Fruit fly (Drosophila melanogaster) whole organism, embryonic: Measurements from ENCODE around the gene CG43163.
A peak's percentile ranks its signal among the peaks of the same experiment; 100 is the strongest.

Source experiments
- B-H1 ChIP-seq: fragments of 200-800 bp; sonication (Bioruptor generic); IDR thresholded peaks from 3 replicates; pipeline ENCODE4 v1.3.6; 2022; ENCODE audit warnings: missing biosample characterization, missing genetic modification characterization
- Bdp1 ChIP-seq: fragments of 200-800 bp; sonication (Bioruptor generic); optimal IDR thresholded peaks from 3 replicates; lab custom pipeline; 2016; ENCODE audit warnings: missing biosample characterization, missing genetic modification characterization
- Bteb2 ChIP-seq: fragments of 200-800 bp; sonication (Bioruptor generic); optimal IDR thresholded peaks from 2 replicates; lab custom pipeline; 2016; ENCODE audit warnings: missing biosample characterization, missing genetic modification characterization
- CG11695 ChIP-seq: fragments of 200-800 bp; sonication (Bioruptor generic); IDR thresholded peaks from 3 replicates; pipeline ENCODE4 v1.3.6; 2022; ENCODE audit warnings: missing biosample characterization, missing genetic modification characterization
- CG1233 ChIP-seq: fragments of 200-800 bp; sonication (Bioruptor generic); optimal IDR thresholded peaks from 4 replicates; lab custom pipeline; 2018; ENCODE audit warnings: missing biosample characterization, mild to moderate bottlenecking, missing genetic modification characterization
- CG14441 ChIP-seq: fragments of 200-800 bp; sonication (Bioruptor generic); IDR thresholded peaks from 2 replicates; pipeline ENCODE4 v1.3.6; 2022; ENCODE audit warnings: missing biosample characterization, missing genetic modification characterization
- CG15514 ChIP-seq: fragments of 200-800 bp; sonication (Bioruptor generic); optimal IDR thresholded peaks from 3 replicates; lab custom pipeline; 2017; ENCODE audit warnings: missing biosample characterization, missing genetic modification characterization, mild to moderate bottlenecking, moderate library complexity, missing genetic modification reagents
- CG1603 ChIP-seq: fragments of 200-800 bp; sonication (Bioruptor generic); optimal IDR thresholded peaks from 2 replicates; lab custom pipeline; 2019; ENCODE audit warnings: missing biosample characterization, mild to moderate bottlenecking, missing genetic modification characterization, moderate library complexity
- CG16863 ChIP-seq: fragments of 200-800 bp; sonication (Bioruptor generic); optimal IDR thresholded peaks from 3 replicates; lab custom pipeline; 2016; ENCODE audit warnings: missing biosample characterization, missing genetic modification characterization
- CG18619 ChIP-seq: fragments of 200-800 bp; sonication (Bioruptor generic); optimal IDR thresholded peaks from 3 replicates; lab custom pipeline; 2017; ENCODE audit warnings: missing biosample characterization, mild to moderate bottlenecking, missing genetic modification characterization
- CG3838 ChIP-seq: fragments of 200-800 bp; sonication (Bioruptor generic); optimal IDR thresholded peaks from 3 replicates; lab custom pipeline; 2016; ENCODE audit warnings: missing biosample characterization, missing genetic modification characterization
- CG3847 ChIP-seq: fragments of 200-800 bp; sonication (Bioruptor generic); IDR thresholded peaks from 2 replicates; pipeline ENCODE4 v1.3.6; 2022; ENCODE audit warnings: missing biosample characterization, missing genetic modification characterization
- CG4424 ChIP-seq: fragments of 200-800 bp; sonication (Bioruptor generic); optimal IDR thresholded peaks from 3 replicates; lab custom pipeline; 2016; ENCODE audit warnings: missing biosample characterization, missing genetic modification characterization
- CG6175 ChIP-seq: fragments of 200-800 bp; sonication (Bioruptor generic); IDR thresholded peaks from 3 replicates; pipeline ENCODE4 v1.3.6; 2022; ENCODE audit warnings: missing biosample characterization, missing genetic modification characterization
- CG6254 ChIP-seq: fragments of 200-800 bp; sonication (Bioruptor generic); optimal IDR thresholded peaks from 3 replicates; lab custom pipeline; 2017; ENCODE audit warnings: mild to moderate bottlenecking, missing biosample characterization, missing genetic modification reagents, missing genetic modification characterization
- CG6854 ChIP-seq: fragments of 200-800 bp; sonication (Bioruptor generic); optimal IDR thresholded peaks from 3 replicates; lab custom pipeline; 2017; ENCODE audit warnings: missing biosample characterization, mild to moderate bottlenecking, missing genetic modification characterization
- CG7271 ChIP-seq: fragments of 200-800 bp; sonication (Bioruptor generic); optimal IDR thresholded peaks from 2 replicates; lab custom pipeline; 2018; ENCODE audit warnings: missing biosample characterization, mild to moderate bottlenecking, missing genetic modification characterization, moderate library complexity
- CG7839 ChIP-seq: fragments of 200-800 bp; sonication (Bioruptor generic); optimal IDR thresholded peaks from 3 replicates; lab custom pipeline; 2018; ENCODE audit warnings: missing biosample characterization, mild to moderate bottlenecking, missing genetic modification characterization, moderate library complexity
- CG8478 ChIP-seq: fragments of >200 bp; optimal IDR thresholded peaks from 2 replicates; lab custom pipeline; 2018
- Camta ChIP-seq: fragments of 200-800 bp; sonication (Bioruptor generic); optimal IDR thresholded peaks from 2 replicates; lab custom pipeline; 2016; ENCODE audit warnings: missing biosample characterization, missing genetic modification characterization
- Chrac-16 ChIP-seq: fragments of 200-800 bp; sonication (Bioruptor generic); optimal IDR thresholded peaks from 3 replicates; lab custom pipeline; 2016; ENCODE audit warnings: missing biosample characterization, missing genetic modification characterization
- Dad ChIP-seq: fragments of 200-800 bp; sonication (Bioruptor generic); optimal IDR thresholded peaks from 3 replicates; lab custom pipeline; 2016; ENCODE audit warnings: missing biosample characterization, missing genetic modification characterization
- Ets65A ChIP-seq: fragments of 200-800 bp; sonication (Bioruptor generic); peaks from one replicate; lab custom pipeline; 2016; ENCODE audit warnings: missing biosample characterization, missing genetic modification characterization
- Fer3 ChIP-seq: fragments of 200-800 bp; sonication (Bioruptor generic); optimal IDR thresholded peaks from 2 replicates; lab custom pipeline; 2018; ENCODE audit warnings: missing biosample characterization, mild to moderate bottlenecking, missing genetic modification characterization, moderate library complexity
- Gug ChIP-seq: fragments of 200-800 bp; sonication (Bioruptor generic); IDR thresholded peaks from 4 replicates; pipeline ENCODE4 v1.3.6; 2022; ENCODE audit warnings: missing biosample characterization, missing genetic modification characterization
- NK7.1 ChIP-seq: fragments of 200-800 bp; sonication (Bioruptor generic); optimal IDR thresholded peaks from 3 replicates; lab custom pipeline; 2016; ENCODE audit warnings: missing biosample characterization, missing genetic modification characterization
- Ssrp ChIP-seq: fragments of 200-800 bp; sonication (Bioruptor generic); optimal IDR thresholded peaks from 2 replicates; lab custom pipeline; 2018; ENCODE audit warnings: missing biosample characterization, mild to moderate bottlenecking, missing genetic modification characterization, moderate library complexity
- Stat92E ChIP-seq, 3 experiments: fragments of >200 bp in 2 of 3; fragments of 200-800 bp in 1 of 3; sonication (Bioruptor generic) in 1 of 3; optimal IDR thresholded peaks; 2 replicates each; lab custom pipeline; 2017 to 2019; ENCODE audit warnings: missing biosample characterization in 3 of 3, missing genetic modification characterization in 3 of 3, mild to moderate bottlenecking in 1 of 3, moderate library complexity in 1 of 3
- TFAM ChIP-seq: fragments of 200-800 bp; sonication (Bioruptor generic); optimal IDR thresholded peaks from 2 replicates; lab custom pipeline; 2017; ENCODE audit warnings: missing biosample characterization, missing genetic modification characterization, inconsistent platforms
- Xbp1 ChIP-seq: fragments of 200-800 bp; sonication (Bioruptor generic); optimal IDR thresholded peaks from 3 replicates; lab custom pipeline; 2016; ENCODE audit warnings: missing biosample characterization, mild to moderate bottlenecking, missing genetic modification characterization
- ab ChIP-seq: fragments of 200-800 bp; sonication (Bioruptor generic); optimal IDR thresholded peaks from 2 replicates; lab custom pipeline; 2016; ENCODE audit warnings: missing biosample characterization, missing genetic modification characterization
- al ChIP-seq: fragments of 200-800 bp; sonication (Bioruptor generic); IDR thresholded peaks from 2 replicates; pipeline ENCODE4 v1.3.6; 2022; ENCODE audit warnings: missing biosample characterization, missing genetic modification characterization
- ase ChIP-seq: fragments of 200-800 bp; sonication (Bioruptor generic); IDR thresholded peaks from 3 replicates; pipeline ENCODE4 v1.3.6; 2022; ENCODE audit warnings: missing biosample characterization, missing genetic modification characterization
- bab2 ChIP-seq: fragments of 200-800 bp; sonication (Bioruptor generic); optimal IDR thresholded peaks from 2 replicates; lab custom pipeline; 2016; ENCODE audit warnings: missing biosample characterization, missing genetic modification characterization
- bcd ChIP-seq: fragments of 200-800 bp; sonication (Bioruptor generic); optimal IDR thresholded peaks from 2 replicates; lab custom pipeline; 2017; ENCODE audit warnings: missing biosample characterization, mild to moderate bottlenecking, missing genetic modification characterization
- croc ChIP-seq: fragments of 200-800 bp; sonication (Bioruptor generic); conservative IDR thresholded peaks from 3 replicates; pipeline ENCODE4 v1.3.6; 2022; ENCODE audit warnings: missing biosample characterization, missing genetic modification characterization
- crp ChIP-seq, 2 experiments: fragments of 200-800 bp; sonication (Bioruptor generic); optimal IDR thresholded peaks; 2 replicates in 1 of 2; 3 replicates in 1 of 2; lab custom pipeline; 2017; ENCODE audit warnings: missing biosample characterization in 2 of 2, missing genetic modification characterization in 2 of 2, mild to moderate bottlenecking in 1 of 2, moderate library complexity in 1 of 2
- dysf ChIP-seq: fragments of 200-800 bp; sonication (Bioruptor generic); IDR thresholded peaks from 3 replicates; pipeline ENCODE4 v1.3.6; 2022; ENCODE audit warnings: missing biosample characterization, missing genetic modification characterization
- ems ChIP-seq: fragments of 200-800 bp; sonication (Bioruptor generic); optimal IDR thresholded peaks from 3 replicates; lab custom pipeline; 2016; ENCODE audit warnings: missing biosample characterization, missing genetic modification characterization
- fru ChIP-seq: fragments of >200 bp; optimal IDR thresholded peaks from 2 replicates; lab custom pipeline; 2017
- jumu ChIP-seq: fragments of 200-800 bp; sonication (Bioruptor generic); optimal IDR thresholded peaks from 3 replicates; lab custom pipeline; 2016; ENCODE audit warnings: missing biosample characterization, missing genetic modification characterization
- lbe ChIP-seq: fragments of 200-800 bp; sonication (Bioruptor generic); optimal IDR thresholded peaks from 2 replicates; lab custom pipeline; 2016; ENCODE audit warnings: missing biosample characterization, mild to moderate bottlenecking, missing genetic modification characterization
- luna ChIP-seq: fragments of 200-800 bp; sonication (Bioruptor generic); optimal IDR thresholded peaks from 2 replicates; lab custom pipeline; 2016; ENCODE audit warnings: missing biosample characterization, missing genetic modification characterization
- odd ChIP-seq: fragments of 200-800 bp; sonication (Bioruptor generic); optimal IDR thresholded peaks from 2 replicates; lab custom pipeline; 2017; ENCODE audit warnings: missing biosample characterization, mild to moderate bottlenecking, missing genetic modification characterization
- pfk ChIP-seq: fragments of 200-800 bp; sonication (Bioruptor generic); optimal IDR thresholded peaks from 2 replicates; lab custom pipeline; 2018; ENCODE audit warnings: missing biosample characterization, mild to moderate bottlenecking, missing genetic modification characterization, moderate library complexity
- pros ChIP-seq: fragments of 200-800 bp; sonication (Bioruptor generic); optimal IDR thresholded peaks from 3 replicates; lab custom pipeline; 2019; ENCODE audit warnings: missing biosample characterization, mild to moderate bottlenecking, missing genetic modification characterization, moderate library complexity
- salm ChIP-seq: fragments of 200-800 bp; sonication (Bioruptor generic); optimal IDR thresholded peaks from 2 replicates; lab custom pipeline; 2018; ENCODE audit warnings: missing biosample characterization, mild to moderate bottlenecking, missing genetic modification characterization
- sens-2 ChIP-seq: fragments of 200-800 bp; sonication (Bioruptor generic); IDR thresholded peaks from 2 replicates; pipeline ENCODE4 v1.3.6; 2022; ENCODE audit warnings: missing biosample characterization, missing genetic modification characterization
- slbo ChIP-seq: fragments of 200-800 bp; sonication (Bioruptor generic); IDR thresholded peaks from 2 replicates; pipeline ENCODE4 v1.3.6; 2022; ENCODE audit warnings: missing biosample characterization, missing genetic modification characterization
- stc ChIP-seq: fragments of 200-800 bp; sonication (Bioruptor generic); IDR thresholded peaks from 2 replicates; pipeline ENCODE4 v1.3.6; 2022; ENCODE audit warnings: missing biosample characterization, missing genetic modification characterization
- vfl ChIP-seq: fragments of 200-800 bp; sonication (Bioruptor generic); optimal IDR thresholded peaks from 2 replicates; lab custom pipeline; 2016; ENCODE audit warnings: missing biosample characterization, missing genetic modification characterization
- z ChIP-seq: fragments of 200-800 bp; sonication (Bioruptor generic); IDR thresholded peaks from 3 replicates; pipeline ENCODE4 v1.3.6; 2022; ENCODE audit warnings: missing biosample characterization, missing genetic modification characterization

CG43163 gene

dm6 chr3L:8547104-8547523 lies 40.2 kb upstream of the CG43163 start (continued):
- TF ChIP-seq lbe (GFP tag; lab: Kevin White, UChicago) (peak; percentile 20), CG14441 (peak; percentile 80), Gug (GFP tag; lab: Robert Waterston, UW) (peak; percentile 81), Chrac-16 (GFP tag; lab: Kevin White, UChicago) (peak; percentile 76), CG11695 (GFP tag; lab: Robert Waterston, UW) (peak; percentile 89), slbo (GFP tag; lab: Robert Waterston, UW) (peak; percentile 92), luna (GFP tag; lab: Kevin White, UChicago) (peak; percentile 46), TFAM (no peak), croc (peak; percentile 62), Bdp1 (GFP tag; lab: Kevin White, UChicago) (peak; percentile 65), CG15514 (GFP tag; lab: Kevin White, UChicago) (peak; percentile 70), CG8478 (no peak), jumu (GFP tag; lab: Kevin White, UChicago) (peak; percentile 56), Ssrp (tag; lab: Kevin White, UChicago) (peak; percentile 88), CG3838 (peak; percentile 69), al (GFP tag; lab: Robert Waterston, UW) (peak; percentile 85), CG18619 (GFP tag; lab: Kevin White, UChicago) (peak; percentile 84), vfl (GFP tag; lab: Kevin White, UChicago) (peak; percentile 65), Dad (GFP tag; lab: Kevin White, UChicago) (peak; percentile 46), ase (GFP tag; lab: Robert Waterston, UW) (peak; percentile 74), dysf (GFP tag; lab: Robert Waterston, UW) (peak; percentile 93), salm (tag; lab: Kevin White, UChicago) (peak; percentile 76), CG1233 (GFP tag; lab: Kevin White, UChicago) (peak; percentile 88), CG3847 (peak; percentile 90), crp (GFP tag; optimal IDR thresholded peaks at IDR 0.05; lab: Kevin White, UChicago) (peak in 1 of 2 experiments; percentile 50), CG6854 (GFP tag; lab: Kevin White, UChicago) (peak; percentile 83), Xbp1 (GFP tag; lab: Kevin White, UChicago) (peak; percentile 88), pros (GFP tag; lab: Kevin White, UChicago) (no peak), fru (lab: Kevin White, UChicago) (no peak), sens-2 (GFP tag; lab: Robert Waterston, UW) (0 out of 2 replicates have a peak, but pooled peaks have one; percentile 36), ab (GFP tag; lab: Kevin White, UChicago) (peak; percentile 13), CG4424 (GFP tag; lab: Kevin White, UChicago) (peak; percentile 80), CG16863 (GFP tag; lab: Kevin White, UChicago) (peak; percentile 75), CG6254 (GFP tag; lab: Kevin White, UChicago) (peak; percentile 79), CG6175 (GFP tag; lab: Robert Waterston, UW) (0 out of 3 replicates have a peak, but pooled peaks have one; percentile 58), odd (GFP tag; lab: Kevin White, UChicago) (peak; percentile 75), Fer3 (peak; percentile 90), B-H1 (GFP tag; lab: Robert Waterston, UW) (peak; percentile 73), Bteb2 (GFP tag; lab: Kevin White, UChicago) (peak; percentile 71), bab2 (peak; percentile 73), Stat92E (GFP tag; optimal IDR thresholded peaks at IDR 0.05; lab: Kevin White, UChicago) (no peak), stc (GFP tag; lab: Robert Waterston, UW) (peak; percentile 77), Camta (peak; percentile 72), NK7.1 (GFP tag; lab: Kevin White, UChicago) (peak; percentile 28), Ets65A (peak; percentile 88), bcd (GFP tag; lab: Kevin White, UChicago) (peak; percentile 85), ems (peak; percentile 69), CG1603 (tag; lab: Kevin White, UChicago) (peak; percentile 52), CG7839 (peak; percentile 94), pfk (GFP tag; lab: Kevin White, UChicago) (no peak), z (GFP tag; lab: Robert Waterston, UW) (no peak), CG7271 (tag; lab: Kevin White, UChicago) (peak; percentile 22)
